Worm (Caenorhabditis elegans): ENCODE measurements around the gene msrp-7.

ce11 chrII:10796194-10796593 lies 14.6 kb upstream of the msrp-7 start, which contains the start of gene set-14:
- TF ChIP-seq nhr-42 (GFP tag; IDR thresholded peaks at IDR 0.05) = no peak
- no peak for TF ChIP-seq nhr-237 (tag; optimal IDR thresholded peaks at IDR 0.05)
- TF ChIP-seq zag-1 (tag; optimal IDR thresholded peaks at IDR 0.05) = no peak
- TF ChIP-seq attf-4 (tag; optimal IDR thresholded peaks at IDR 0.05) = no peak
- no peak for TF ChIP-seq nhr-25 (tag; optimal IDR thresholded peaks at IDR 0.05; ENCODE audit: borderline replicate concordance, insufficient read depth)
- no peak for TF ChIP-seq F44E2.7 (GFP tag; IDR thresholded peaks at IDR 0.05)
- TF ChIP-seq F26F4.8 (GFP tag; conservative IDR thresholded peaks at IDR 0.05) = no peak
- TF ChIP-seq aly-2 (tag; optimal IDR thresholded peaks at IDR 0.05) = no peak
- TF ChIP-seq unc-62 (GFP tag; optimal IDR thresholded peaks at IDR 0.05 in 1 of 2) = no peak
- TF ChIP-seq unc-62 (tag; optimal IDR thresholded peaks at IDR 0.05) = no peak
- TF ChIP-seq ama-1 (optimal IDR thresholded peaks at IDR 0.05) = no peak
- no peak for TF ChIP-seq dpl-1 (GFP tag; optimal IDR thresholded peaks at IDR 0.05)
- TF ChIP-seq mxl-2 (GFP tag; conservative IDR thresholded peaks at IDR 0.05) = no peak

Data from whole organism, L4 larva.